Fruit fly (Drosophila melanogaster) whole organism, prepupa: ENCODE results near the gene AIMP2.

Experiments used
- CG8119 ChIP-seq: fragments of 200-800 bp; sonication (Bioruptor generic); IDR thresholded peaks from 3 replicates; pipeline ENCODE4 v1.3.6; 2022; ENCODE audit warnings: missing biosample characterization, missing genetic modification characterization
- Eip93F ChIP-seq: fragments of 200-800 bp; sonication (Bioruptor generic); optimal IDR thresholded peaks from 2 replicates; lab custom pipeline; 2016; ENCODE audit warnings: missing biosample characterization, mild to moderate bottlenecking, missing genetic modification characterization
- Hr4 ChIP-seq: fragments of 200-800 bp; sonication (Bioruptor generic); optimal IDR thresholded peaks from 3 replicates; lab custom pipeline; 2016; ENCODE audit warnings: missing biosample characterization, missing genetic modification characterization
- Lpt ChIP-seq: fragments of 200-800 bp; sonication (Bioruptor generic); optimal IDR thresholded peaks from 3 replicates; lab custom pipeline; 2016; ENCODE audit warnings: missing biosample characterization, missing genetic modification characterization
- salr ChIP-seq, 2 experiments: fragments of 200-800 bp; sonication (Bioruptor generic); optimal IDR thresholded peaks; 3 replicates each; lab custom pipeline; 2016 to 2018; ENCODE audit warnings: missing biosample characterization in 2 of 2, missing genetic modification characterization in 2 of 2, mild to moderate bottlenecking in 1 of 2
- svp ChIP-seq: fragments of 200-800 bp; sonication (Bioruptor generic); peaks from one replicate; lab custom pipeline; 2016; ENCODE audit warnings: missing biosample characterization, missing genetic modification characterization
- vri ChIP-seq: fragments of 200-800 bp; sonication (Bioruptor generic); optimal IDR thresholded peaks from 3 replicates; lab custom pipeline; 2016; ENCODE audit warnings: missing biosample characterization, mild to moderate bottlenecking, missing genetic modification characterization

DNA sequence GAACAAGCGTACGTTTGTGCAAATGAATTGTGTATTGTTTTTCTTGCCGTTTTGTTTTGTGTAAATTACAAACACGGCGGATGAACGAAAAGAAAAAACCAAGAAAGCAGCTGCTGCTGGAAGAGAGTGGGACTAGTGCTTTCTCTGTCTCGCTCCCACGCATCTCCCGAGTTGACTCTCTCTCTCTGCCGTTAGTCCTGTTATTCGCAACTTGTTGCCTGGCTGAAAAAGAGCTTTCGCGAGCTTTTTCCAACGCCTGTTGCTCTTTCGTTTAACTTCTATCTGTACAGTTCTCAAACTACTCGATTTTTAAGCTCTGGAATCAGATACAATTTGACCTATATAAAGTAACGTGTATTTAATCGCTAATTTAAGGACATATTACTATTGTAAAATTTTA is 10.0 kb downstream of the AIMP2 start:
- no peak for TF ChIP-seq CG8119 (GFP tag; lab: Robert Waterston, UW)
- no peak for TF ChIP-seq Lpt (GFP tag; lab: Kevin White, UChicago)
- no peak for TF ChIP-seq Eip93F (GFP tag; lab: Kevin White, UChicago)
- no peak for TF ChIP-seq Hr4 (GFP tag; lab: Kevin White, UChicago)
- no peak for TF ChIP-seq vri (GFP tag; lab: Kevin White, UChicago)
- TF ChIP-seq svp (GFP tag; lab: Kevin White, UChicago), result no peak
- TF ChIP-seq salr (GFP tag; optimal IDR thresholded peaks at IDR 0.05; lab: Kevin White, UChicago), result no peak
